Worm (Caenorhabditis elegans) whole organism, midembryonic: Measurements from ENCODE around the gene F39B3.3.
A peak's percentile ranks its signal among the peaks of the same experiment; 100 is the strongest.
"Not testable (repeated sequence)": the region's sequence is repeated elsewhere in the genome, so short reads cannot be mapped to it uniquely, and the experiment has no call there.

Source experiments
- T22C8.4 ChIP-seq: fragments of 200-800 bp; sonication (Bioruptor generic); IDR thresholded peaks from 2 replicates; pipeline ENCODE4 v1.3.6; 2022; ENCODE audit warnings: missing genetic modification characterization, missing compliant biosample characterization
- cog-1 ChIP-seq: sonication (generic microtip); optimal IDR thresholded peaks from 2 replicates; lab custom pipeline; 2016; ENCODE audit warnings: missing genetic modification characterization, missing compliant biosample characterization
- flt-1 ChIP-seq: fragments of 200-800 bp; sonication (Bioruptor generic); IDR thresholded peaks from 2 replicates; pipeline ENCODE4 v1.3.6; 2022; ENCODE audit warnings: missing genetic modification characterization, missing compliant biosample characterization
- klf-2 ChIP-seq: fragments of 200-800 bp; sonication (Bioruptor generic); conservative IDR thresholded peaks from 2 replicates; pipeline ENCODE4 v1.3.6; 2022; ENCODE audit warnings: missing genetic modification reagents, missing genetic modification characterization, missing compliant biosample characterization
- med-1 ChIP-seq: sonication (generic microtip); optimal IDR thresholded peaks from 2 replicates; lab custom pipeline; 2017; ENCODE audit warnings: missing genetic modification characterization, mild to moderate bottlenecking, missing compliant biosample characterization, antibody characterized with exemption, missing genetic modification reagents; ENCODE audit not compliant: insufficient read depth
- ref-1 ChIP-seq: fragments of 200-800 bp; sonication (Bioruptor generic); conservative IDR thresholded peaks from 2 replicates; pipeline ENCODE4 v1.3.6; 2022; ENCODE audit warnings: missing genetic modification reagents, missing genetic modification characterization, missing compliant biosample characterization
- tab-1 ChIP-seq: fragments of 200-800 bp; sonication (Bioruptor generic); IDR thresholded peaks from 2 replicates; pipeline ENCODE4 v1.3.6; 2022; ENCODE audit warnings: missing genetic modification characterization, missing compliant biosample characterization
- ztf-23 ChIP-seq: fragments of 200-800 bp; sonication (Bioruptor generic); IDR thresholded peaks from 2 replicates; pipeline ENCODE4 v1.3.6; 2022; ENCODE audit warnings: missing genetic modification reagents, missing genetic modification characterization, missing compliant biosample characterization
- ztf-29 ChIP-seq: fragments of 200-800 bp; sonication (Bioruptor generic); IDR thresholded peaks from 2 replicates; pipeline ENCODE4 v1.3.6; 2022; ENCODE audit warnings: missing genetic modification reagents, missing genetic modification characterization, missing compliant biosample characterization

F39B3.3 gene

ce11 chrX:17562195-17562594 lies 16.7 kb downstream of the F39B3.3 start:
- 0 out of 2 replicates have a peak, but pooled peaks have one; percentile 11 for TF ChIP-seq tab-1
- no peak for TF ChIP-seq ref-1
- no peak for TF ChIP-seq med-1 (GFP tag; lab: Kevin White, UChicago)

ce11 chrX:17553772-17554171 lies 25.1 kb downstream of the F39B3.3 start:
- TF ChIP-seq T22C8.4 (no peak), ref-1 (no peak), med-1 (GFP tag; lab: Kevin White, UChicago) (no peak), cog-1 (no peak), tab-1 (no peak), ztf-29 (GFP tag; lab: Robert Waterston, UW) (no peak), ztf-23 (GFP tag; lab: Robert Waterston, UW) (no peak), flt-1 (GFP tag; lab: Robert Waterston, UW) (no peak), klf-2 (GFP tag; lab: Robert Waterston, UW) (no peak)

- not testable (repeated sequence) for TF ChIP-seq ztf-23 (GFP tag; lab: Robert Waterston, UW); ref-1; ztf-29 (GFP tag; lab: Robert Waterston, UW)
Measured at ce11 chrX:17550755-17551154, 28.2 kb downstream of the F39B3.3 start, which contains the start of gene hlh-28. hlh-28 (plus strand) TSS chrX:17551055.

ce11 chrX:17548539-17548938 lies 30.4 kb downstream of the F39B3.3 start, which contains the start of gene hlh-29:
hlh-29 (minus strand) TSS chrX:17548639.
- not testable (repeated sequence) for TF ChIP-seq med-1 (GFP tag; lab: Kevin White, UChicago); ztf-23 (GFP tag; lab: Robert Waterston, UW); T22C8.4

DNA sequence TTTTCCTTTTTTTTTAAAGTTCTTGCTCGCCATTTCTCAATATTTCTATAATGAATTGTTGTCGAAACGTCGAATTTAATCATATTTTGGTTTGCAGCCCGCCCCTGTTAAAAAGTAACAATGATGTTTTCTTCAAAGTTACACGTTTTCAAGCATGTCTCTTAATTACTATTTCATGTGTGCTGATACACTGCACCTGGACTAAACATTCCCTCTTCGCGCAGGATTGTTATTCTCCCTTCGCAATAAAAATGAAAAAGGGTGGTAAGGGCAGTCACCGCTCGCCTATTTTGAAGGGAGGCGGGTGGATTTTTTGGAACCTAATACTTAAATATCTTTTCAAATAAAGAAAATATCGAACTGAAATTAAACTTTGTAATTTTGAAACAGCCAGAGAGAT lies 33.4 kb downstream of the F39B3.3 start:
- TF ChIP-seq ztf-23 (GFP tag; lab: Robert Waterston, UW) (peak; percentile 45; the same call in 1 of the 2 replicates), T22C8.4 (no peak)

DNA sequence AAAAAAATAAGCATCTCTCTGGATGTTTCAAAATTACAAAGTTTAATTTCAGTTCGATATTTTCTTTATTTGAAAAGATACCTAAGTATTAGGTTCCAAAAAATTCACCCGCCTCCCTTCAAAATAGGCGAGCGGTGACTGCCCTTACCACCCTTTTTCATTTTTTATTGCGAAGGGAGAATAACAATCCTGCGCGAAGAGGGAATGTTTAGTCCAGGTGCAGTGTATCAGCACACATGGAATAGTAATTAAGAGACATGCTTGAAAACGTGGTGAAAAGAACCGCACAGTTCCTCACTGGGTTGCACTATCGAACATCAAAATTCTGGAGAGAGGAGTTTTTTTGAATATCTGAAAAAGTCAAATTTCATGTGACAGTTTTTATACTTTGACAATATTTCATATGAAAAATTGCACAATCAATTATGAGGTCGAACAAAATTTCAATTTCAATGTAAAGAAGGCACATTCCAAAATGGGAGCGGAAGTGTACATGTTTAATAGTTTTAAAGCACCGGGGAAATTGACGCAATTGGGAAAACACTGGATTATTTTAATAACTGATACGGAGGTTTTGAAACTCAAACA lies 34.5 kb downstream of the F39B3.3 start:
- TF ChIP-seq T22C8.4 (peak; percentile 68), flt-1 (GFP tag; lab: Robert Waterston, UW) (peak; percentile 67), cog-1 (peak; percentile 42), ztf-23 (GFP tag; lab: Robert Waterston, UW) (peak; percentile 75; the same call in 1 of the 2 replicates), ztf-29 (GFP tag; lab: Robert Waterston, UW) (no peak), med-1 (GFP tag; lab: Kevin White, UChicago) (no peak), ref-1 (no peak), tab-1 (no peak), klf-2 (GFP tag; lab: Robert Waterston, UW) (0 out of 2 replicates have a peak, but pooled peaks have one; percentile 35)

- TF ChIP-seq T22C8.4 (no peak), med-1 (GFP tag; lab: Kevin White, UChicago) (no peak), ztf-23 (GFP tag; lab: Robert Waterston, UW) (no peak), klf-2 (GFP tag; lab: Robert Waterston, UW) (no peak), tab-1 (no peak), ztf-29 (GFP tag; lab: Robert Waterston, UW) (no peak), flt-1 (GFP tag; lab: Robert Waterston, UW) (no peak), cog-1 (no peak), ref-1 (no peak)
Measured at ce11 chrX:17539968-17540367, 38.9 kb downstream of the F39B3.3 start.

- TF ChIP-seq ztf-23 (GFP tag; lab: Robert Waterston, UW) (no peak), flt-1 (GFP tag; lab: Robert Waterston, UW) (no peak), ref-1 (no peak), klf-2 (GFP tag; lab: Robert Waterston, UW) (no peak)
Measured at ce11 chrX:17537568-17537967, 41.3 kb downstream of the F39B3.3 start.

DNA sequence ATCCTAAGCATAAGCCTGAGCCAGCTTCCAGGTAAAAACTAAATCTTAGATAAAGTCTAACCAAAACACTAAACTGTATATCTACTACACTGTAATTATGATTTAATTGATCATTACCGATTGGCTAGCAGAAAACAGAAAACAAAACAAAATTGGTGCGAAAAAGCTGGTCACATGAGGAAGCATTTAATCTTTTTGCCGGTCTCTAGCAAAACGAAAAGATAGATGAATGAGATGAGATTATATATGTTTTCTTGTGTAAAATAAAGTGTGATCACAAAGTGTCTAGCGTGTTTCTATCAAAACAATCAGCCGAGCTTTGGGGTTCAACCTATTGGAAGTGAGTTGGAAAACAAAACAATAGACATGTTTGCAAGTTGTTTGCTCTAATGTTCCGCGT lies 44.0 kb downstream of the F39B3.3 start:
- TF ChIP-seq klf-2 (GFP tag; lab: Robert Waterston, UW) = no peak
- no peak for TF ChIP-seq tab-1
- TF ChIP-seq T22C8.4 = no peak
- TF ChIP-seq ref-1 = no peak
- TF ChIP-seq ztf-29 (GFP tag; lab: Robert Waterston, UW) = no peak
- no peak for TF ChIP-seq cog-1

DNA sequence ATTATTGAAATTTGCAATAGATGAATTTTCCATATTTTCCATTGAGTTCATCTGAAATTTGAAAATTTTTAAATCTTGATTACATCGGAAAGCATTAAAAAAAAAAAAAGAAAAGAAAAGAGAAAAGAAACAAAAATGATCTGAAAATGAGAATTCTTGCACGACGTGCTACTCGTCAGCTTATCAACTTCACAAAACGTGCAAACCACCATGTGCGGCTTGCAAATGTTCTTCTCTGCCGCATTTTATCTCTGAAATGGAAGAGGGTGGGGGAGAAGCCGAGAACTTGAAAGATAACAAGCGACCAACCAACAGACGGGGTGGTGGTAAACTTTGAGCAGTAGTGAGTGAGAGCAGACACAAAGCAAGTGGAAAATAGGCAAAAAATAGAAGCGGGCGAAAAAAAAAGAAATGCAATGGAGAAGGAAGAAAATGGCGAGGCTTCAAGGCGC lies 44.9 kb downstream of the F39B3.3 start, which contains the start of gene F31A3.3:
Gene F31A3.3 (minus strand): TSS at position 51 of the 452 bp plus-strand sequence.
- no peak for TF ChIP-seq ztf-23 (GFP tag; lab: Robert Waterston, UW)
- TF ChIP-seq ztf-29 (GFP tag; lab: Robert Waterston, UW) = no peak
- no peak for TF ChIP-seq flt-1 (GFP tag; lab: Robert Waterston, UW)
- no peak for TF ChIP-seq tab-1
- no peak for TF ChIP-seq ref-1
- no peak for TF ChIP-seq med-1 (GFP tag; lab: Kevin White, UChicago)
- TF ChIP-seq klf-2 (GFP tag; lab: Robert Waterston, UW) = no peak
